Worm (Caenorhabditis elegans) whole organism, young adult: ENCODE data around the gene nspc-9.

ENCODE experiments used
- B0019.2 ChIP-seq: fragments of 200-800 bp; sonication (Bioruptor generic); conservative IDR thresholded peaks from 2 replicates; pipeline ENCODE4 v1.3.6; 2022; ENCODE audit warnings: missing genetic modification reagents, missing genetic modification characterization, missing compliant biosample characterization
- B0261.1 ChIP-seq: sonication (generic microtip); optimal IDR thresholded peaks from 2 replicates; lab custom pipeline; 2016; ENCODE audit warnings: mild to moderate bottlenecking, missing genetic modification characterization, moderate library complexity, missing compliant biosample characterization
- C17E4.6 ChIP-seq: fragments of 200-800 bp; sonication (Bioruptor generic); IDR thresholded peaks from 2 replicates; pipeline ENCODE4 v1.3.6; 2022; ENCODE audit warnings: missing genetic modification reagents, missing genetic modification characterization, missing compliant biosample characterization
- D2030.7 ChIP-seq: fragments of 200-800 bp; sonication (Bioruptor generic); IDR thresholded peaks from 2 replicates; pipeline ENCODE4 v1.3.6; 2022; ENCODE audit warnings: missing genetic modification reagents, missing genetic modification characterization, missing compliant biosample characterization
- F10E7.11 ChIP-seq: sonication (generic microtip); optimal IDR thresholded peaks from 2 replicates; lab custom pipeline; 2017; ENCODE audit warnings: mild to moderate bottlenecking, missing genetic modification characterization, moderate library complexity, missing compliant biosample characterization
- F39B2.1 ChIP-seq: fragments of 200-800 bp; sonication (Bioruptor generic); IDR thresholded peaks from 2 replicates; pipeline ENCODE4 v1.3.6; 2022; ENCODE audit warnings: missing genetic modification reagents, missing genetic modification characterization, missing compliant biosample characterization
- F55B11.4 ChIP-seq: sonication (generic microtip); optimal IDR thresholded peaks from 2 replicates; lab custom pipeline; 2016; ENCODE audit warnings: missing compliant biosample characterization, missing genetic modification characterization, borderline replicate concordance; ENCODE audit not compliant: insufficient read depth
- Y53F4B.3 ChIP-seq: fragments of 200-800 bp; sonication (Bioruptor generic); IDR thresholded peaks from 2 replicates; pipeline ENCODE4 v1.3.6; 2022; ENCODE audit warnings: missing genetic modification reagents, missing genetic modification characterization, missing compliant biosample characterization
- Y56A3A.18 ChIP-seq: fragments of 200-800 bp; sonication (Bioruptor generic); IDR thresholded peaks from 2 replicates; pipeline ENCODE4 v1.3.6; 2022; ENCODE audit warnings: missing genetic modification reagents, missing genetic modification characterization, missing compliant biosample characterization
- Y67H2A.10 ChIP-seq: fragments of 200-800 bp; sonication (Bioruptor generic); conservative IDR thresholded peaks from 2 replicates; pipeline ENCODE4 v1.3.6; 2022; ENCODE audit warnings: missing genetic modification reagents, missing genetic modification characterization, missing compliant biosample characterization
- ZK185.1 ChIP-seq: sonication (generic microtip); optimal IDR thresholded peaks from 2 replicates; lab custom pipeline; 2016; ENCODE audit warnings: mild to moderate bottlenecking, missing genetic modification characterization, missing compliant biosample characterization; ENCODE audit not compliant: poor library complexity, severe bottlenecking
- atf-7 ChIP-seq: sonication (generic microtip); optimal IDR thresholded peaks from 2 replicates; lab custom pipeline; 2017; ENCODE audit warnings: mild to moderate bottlenecking, missing genetic modification characterization, missing compliant biosample characterization
- attf-5 ChIP-seq: fragments of 200-800 bp; sonication (Bioruptor generic); optimal IDR thresholded peaks from 2 replicates; lab custom pipeline; 2018; ENCODE audit warnings: mild to moderate bottlenecking, missing genetic modification characterization, missing compliant biosample characterization
- ccch-3 ChIP-seq: fragments of 200-800 bp; sonication (Bioruptor generic); optimal IDR thresholded peaks from 2 replicates; lab custom pipeline; 2018; ENCODE audit warnings: mild to moderate bottlenecking, missing genetic modification characterization, missing compliant biosample characterization
- cebp-1 ChIP-seq, 2 experiments: fragments of 200-800 bp in 1 of 2; sonication (Bioruptor generic) in 1 of 2; sonication (generic microtip) in 1 of 2; IDR thresholded peaks in 1 of 2; optimal IDR thresholded peaks in 1 of 2; 2 replicates each; pipeline versions ENCODE4 v1.3.6 to Lab custom; 2017 to 2022; ENCODE audit warnings: missing compliant biosample characterization in 2 of 2, missing genetic modification characterization in 2 of 2, mild to moderate bottlenecking in 1 of 2, missing genetic modification reagents in 1 of 2, moderate library complexity in 1 of 2
- ceh-40 ChIP-seq: fragments of 200-800 bp; sonication (Bioruptor generic); IDR thresholded peaks from 2 replicates; pipeline ENCODE4 v1.3.6; 2022; ENCODE audit warnings: missing genetic modification characterization, missing compliant biosample characterization
- chd-7 ChIP-seq: sonication (generic microtip); optimal IDR thresholded peaks from 2 replicates; lab custom pipeline; 2016; ENCODE audit warnings: mild to moderate bottlenecking, missing genetic modification characterization, moderate library complexity, missing compliant biosample characterization
- die-1 ChIP-seq: sonication (generic microtip); optimal IDR thresholded peaks from 2 replicates; lab custom pipeline; 2016; ENCODE audit warnings: missing genotype, mild to moderate bottlenecking, missing genetic modification characterization, missing compliant biosample characterization
- dpff-1 ChIP-seq: sonication (generic microtip); optimal IDR thresholded peaks from 2 replicates; lab custom pipeline; 2017; ENCODE audit warnings: mild to moderate bottlenecking, missing genetic modification characterization, missing compliant biosample characterization
- efl-1 ChIP-seq: fragments of 150-350 bp; optimal IDR thresholded peaks from 2 replicates; lab custom pipeline; 2014; ENCODE audit warnings: missing biosample characterization, missing genetic modification reagents, missing genetic modification characterization
- egl-44 ChIP-seq: fragments of 200-800 bp; sonication (Bioruptor generic); IDR thresholded peaks from 2 replicates; pipeline ENCODE4 v1.3.6; 2022; ENCODE audit warnings: missing genetic modification reagents, missing genetic modification characterization, missing compliant biosample characterization
- ekl-4 ChIP-seq: fragments of 200-800 bp; sonication (Bioruptor generic); IDR thresholded peaks from 2 replicates; pipeline ENCODE4 v1.3.6; 2022; ENCODE audit warnings: missing genetic modification reagents, missing genetic modification characterization, missing compliant biosample characterization
- hlh-12 ChIP-seq: sonication (generic microtip); optimal IDR thresholded peaks from 2 replicates; lab custom pipeline; 2016; ENCODE audit warnings: missing genetic modification characterization, missing compliant biosample characterization
- hlh-26 ChIP-seq: fragments of 200-800 bp; sonication (Bioruptor generic); conservative IDR thresholded peaks from 2 replicates; pipeline ENCODE4 v1.3.6; 2022; ENCODE audit warnings: missing genetic modification reagents, missing genetic modification characterization, missing compliant biosample characterization
- hmg-20 ChIP-seq: fragments of 200-800 bp; sonication (Bioruptor generic); IDR thresholded peaks from 2 replicates; pipeline ENCODE4 v1.3.6; 2022; ENCODE audit warnings: missing genetic modification reagents, missing genetic modification characterization, missing compliant biosample characterization
- hrde-1 ChIP-seq: sonication (generic microtip); optimal IDR thresholded peaks from 2 replicates; lab custom pipeline; 2016; ENCODE audit warnings: missing genetic modification characterization, mild to moderate bottlenecking, missing compliant biosample characterization, moderate library complexity, missing genotype, missing genetic modification reagents, borderline replicate concordance
- lin-35 ChIP-seq, 3 experiments: fragments of 150-350 bp in 2 of 3; sonication (generic microtip) in 1 of 3; optimal IDR thresholded peaks; 2 replicates each; lab custom pipeline; 2014 to 2018; ENCODE audit warnings: missing biosample characterization in 3 of 3, missing genetic modification characterization in 3 of 3, missing genetic modification reagents in 3 of 3
- lin-40 ChIP-seq: sonication (generic microtip); optimal IDR thresholded peaks from 2 replicates; lab custom pipeline; 2016; ENCODE audit warnings: missing genetic modification characterization, mild to moderate bottlenecking, missing compliant biosample characterization, missing genotype, missing genetic modification reagents
- madf-3 ChIP-seq: fragments of 200-800 bp; sonication (Bioruptor generic); IDR thresholded peaks from 2 replicates; pipeline ENCODE4 v1.3.6; 2022; ENCODE audit warnings: missing genetic modification reagents, missing genetic modification characterization, missing compliant biosample characterization
- madf-8 ChIP-seq: fragments of 200-800 bp; sonication (Bioruptor generic); conservative IDR thresholded peaks from 2 replicates; pipeline ENCODE4 v1.3.6; 2022; ENCODE audit warnings: missing genetic modification reagents, missing genetic modification characterization, missing compliant biosample characterization
- nfya-2 ChIP-seq: fragments of 200-800 bp; sonication (Bioruptor generic); IDR thresholded peaks from 2 replicates; pipeline ENCODE4 v1.3.6; 2022; ENCODE audit warnings: missing genetic modification reagents, missing genetic modification characterization, missing compliant biosample characterization
- nhr-120 ChIP-seq: fragments of 200-800 bp; sonication (Bioruptor generic); IDR thresholded peaks from 2 replicates; pipeline ENCODE4 v1.3.6; 2022; ENCODE audit warnings: missing genetic modification characterization, missing compliant biosample characterization
- nhr-179 ChIP-seq: sonication (generic microtip); optimal IDR thresholded peaks from 2 replicates; lab custom pipeline; 2016; ENCODE audit warnings: mild to moderate bottlenecking, missing genetic modification characterization, missing compliant biosample characterization
- nhr-80 ChIP-seq: sonication (generic microtip); optimal IDR thresholded peaks from 2 replicates; lab custom pipeline; 2016; ENCODE audit warnings: missing genetic modification characterization, missing compliant biosample characterization
- snpc-1.3 ChIP-seq: sonication (generic microtip); optimal IDR thresholded peaks from 2 replicates; lab custom pipeline; 2017; ENCODE audit warnings: missing genetic modification characterization, mild to moderate bottlenecking, missing compliant biosample characterization, antibody characterized with exemption, moderate library complexity, missing genotype, missing genetic modification reagents; ENCODE audit not compliant: insufficient read depth
- snpc-3.4 ChIP-seq: sonication (generic microtip); optimal IDR thresholded peaks from 2 replicates; lab custom pipeline; 2017; ENCODE audit warnings: missing genetic modification characterization, mild to moderate bottlenecking, missing compliant biosample characterization, antibody characterized with exemption, moderate library complexity, missing genotype, missing genetic modification reagents
- somi-1 ChIP-seq: fragments of 200-800 bp; sonication (Bioruptor generic); optimal IDR thresholded peaks from 2 replicates; lab custom pipeline; 2018; ENCODE audit warnings: mild to moderate bottlenecking, missing genetic modification characterization, missing compliant biosample characterization
- sptf-2 ChIP-seq: fragments of 200-800 bp; sonication (Bioruptor generic); optimal IDR thresholded peaks from 2 replicates; lab custom pipeline; 2018; ENCODE audit warnings: mild to moderate bottlenecking, missing genetic modification characterization, missing compliant biosample characterization
- tbp1 ChIP-seq: fragments of 200-800 bp; sonication (Bioruptor generic); optimal IDR thresholded peaks from 2 replicates; lab custom pipeline; 2018; ENCODE audit warnings: mild to moderate bottlenecking, missing genetic modification characterization, missing compliant biosample characterization
- tbx-9 ChIP-seq: sonication (generic microtip); optimal IDR thresholded peaks from 2 replicates; lab custom pipeline; 2016; ENCODE audit warnings: borderline replicate concordance, missing genetic modification characterization, inconsistent platforms, missing compliant biosample characterization
- zfh-2 ChIP-seq: fragments of 200-800 bp; sonication (Bioruptor generic); conservative IDR thresholded peaks from 2 replicates; pipeline ENCODE4 v1.3.6; 2022; ENCODE audit warnings: missing genetic modification reagents, missing genetic modification characterization, missing compliant biosample characterization
- ztf-26 ChIP-seq: sonication (generic microtip); optimal IDR thresholded peaks from 2 replicates; lab custom pipeline; 2017; ENCODE audit warnings: missing genetic modification characterization, missing compliant biosample characterization
- ztf-3 ChIP-seq: fragments of 200-800 bp; sonication (Bioruptor generic); optimal IDR thresholded peaks from 2 replicates; lab custom pipeline; 2018; ENCODE audit warnings: mild to moderate bottlenecking, missing genetic modification characterization, missing compliant biosample characterization
- ztf-6 ChIP-seq: fragments of 200-800 bp; sonication (Bioruptor generic); IDR thresholded peaks from 2 replicates; pipeline ENCODE4 v1.3.6; 2022; ENCODE audit warnings: missing genetic modification reagents, missing genetic modification characterization, missing compliant biosample characterization

Gene nspc-9

ce11 chrX:12371321-12371720 lies 28.1 kb upstream of the nspc-9 start, which contains the start of gene rif-1.2:
Gene rif-1.2 (minus strand): TSS chrX:12371421.
- TF ChIP-seq dpff-1 (tag; lab: Kevin White, UChicago) (no peak), nfya-2 (GFP tag; lab: Robert Waterston, UW) (no peak), nhr-179 (no peak), sptf-2 (no peak), Y56A3A.18 (no peak), Y53F4B.3 (GFP tag; lab: Robert Waterston, UW) (no peak), somi-1 (GFP tag; lab: Kevin White, UChicago) (no peak), nhr-80 (tag; lab: Kevin White, UChicago) (no peak), Y67H2A.10 (GFP tag; lab: Robert Waterston, UW) (no peak), tbp1 (GFP tag; lab: Kevin White, UChicago) (no peak), D2030.7 (GFP tag; lab: Robert Waterston, UW) (no peak)
- TF ChIP-seq, all 124 proteins: peak for 0

- TF ChIP-seq nhr-80 (tag; lab: Kevin White, UChicago) = no peak
- peak; percentile 46; the same call in 1 of the 2 replicates for TF ChIP-seq Y53F4B.3 (GFP tag; lab: Robert Waterston, UW)
- no peak for TF ChIP-seq madf-8 (GFP tag; lab: Robert Waterston, UW)
- peak; percentile 8 for TF ChIP-seq ztf-26
- TF ChIP-seq somi-1 (GFP tag; lab: Kevin White, UChicago) = peak; percentile 31
- no peak for TF ChIP-seq ztf-6 (GFP tag; lab: Robert Waterston, UW)
- TF ChIP-seq ZK185.1 = peak; percentile 67
- no peak for TF ChIP-seq nhr-179
- no peak for TF ChIP-seq F10E7.11
- TF ChIP-seq ztf-3 = no peak
- 0 out of 2 replicates have a peak, but pooled peaks have one; percentile 45 for TF ChIP-seq cebp-1 (GFP tag; IDR thresholded peaks at IDR 0.05; lab: Robert Waterston, UW)
- TF ChIP-seq cebp-1 (tag; optimal IDR thresholded peaks at IDR 0.05; lab: Kevin White, UChicago) = no peak
- TF ChIP-seq sptf-2 = no peak
- peak; percentile 83 for TF ChIP-seq D2030.7 (GFP tag; lab: Robert Waterston, UW)
- TF ChIP-seq B0019.2 (GFP tag; lab: Robert Waterston, UW) = no peak
- TF ChIP-seq nhr-120 (GFP tag; lab: Robert Waterston, UW) = no peak
- TF ChIP-seq tbp1 (GFP tag; lab: Kevin White, UChicago) = peak; percentile 95
- TF ChIP-seq hmg-20 (GFP tag; lab: Robert Waterston, UW) = 0 out of 2 replicates have a peak, but pooled peaks have one; percentile 42
- TF ChIP-seq lin-40 = no peak
- TF ChIP-seq hlh-26 (GFP tag; lab: Robert Waterston, UW) = no peak
- TF ChIP-seq ccch-3 = no peak
- no peak for TF ChIP-seq lin-35 (GFP tag; optimal IDR thresholded peaks at IDR 0.05; lab: Kevin White, UChicago)
- TF ChIP-seq F55B11.4 = no peak
- TF ChIP-seq ceh-40 = no peak
- TF ChIP-seq snpc-1.3 (tag; lab: Kevin White, UChicago) = peak; percentile 59
- no peak for TF ChIP-seq hrde-1 (tag; lab: Kevin White, UChicago)
- no peak for TF ChIP-seq F39B2.1 (GFP tag; lab: Robert Waterston, UW)
- no peak for TF ChIP-seq snpc-3.4 (tag; lab: Kevin White, UChicago)
- no peak for TF ChIP-seq tbx-9
- TF ChIP-seq madf-3 (GFP tag; lab: Robert Waterston, UW) = no peak
- peak; percentile 80; the same call in 1 of the 2 replicates for TF ChIP-seq egl-44 (GFP tag; lab: Robert Waterston, UW)
- TF ChIP-seq zfh-2 (GFP tag; lab: Robert Waterston, UW) = 0 out of 2 replicates have a peak, but pooled peaks have one; percentile 31
- no peak for TF ChIP-seq C17E4.6
- peak; percentile 80 for TF ChIP-seq die-1 (tag; lab: Kevin White, UChicago)
- peak; percentile 41; the same call in 1 of the 2 replicates for TF ChIP-seq ekl-4 (GFP tag; lab: Robert Waterston, UW)
- TF ChIP-seq chd-7 (tag; lab: Kevin White, UChicago) = peak; percentile 30
- TF ChIP-seq Y67H2A.10 (GFP tag; lab: Robert Waterston, UW) = no peak
- peak; percentile 28 for TF ChIP-seq attf-5
- TF ChIP-seq B0261.1 (tag; lab: Kevin White, UChicago) = peak; percentile 94
- TF ChIP-seq efl-1 (GFP tag; lab: Kevin White, UChicago) = peak; percentile 6
- no peak for TF ChIP-seq atf-7 (tag; lab: Kevin White, UChicago)
- no peak for TF ChIP-seq hlh-12
Observed at ce11 chrX:12367498-12367897, 24.3 kb upstream of the nspc-9 start.
